Fruit fly (Drosophila melanogaster): ENCODE data around the gene skl.
A peak's percentile ranks its signal among the peaks of the same experiment; 100 is the strongest.

skl gene

dm6 chr3L:18401884-18402627 lies 37.7 kb downstream of the skl start (continued):
- TF ChIP-seq CG10274 (GFP tag; optimal IDR thresholded peaks at IDR 0.05) = peak; percentile 71
- peak in 1 of 2 experiments; percentile 74 for TF ChIP-seq Pdp1 (GFP tag; optimal IDR thresholded peaks at IDR 0.05)
- TF ChIP-seq ase (GFP tag; IDR thresholded peaks at IDR 0.05) = no peak
- no peak for TF ChIP-seq CG15514 (GFP tag; optimal IDR thresholded peaks at IDR 0.05)
- no peak for TF ChIP-seq Neu2 (GFP tag; optimal IDR thresholded peaks at IDR 0.05; ENCODE audit: borderline replicate concordance)
- TF ChIP-seq nerfin-2 (GFP tag; IDR thresholded peaks at IDR 0.05; ENCODE audit: partially characterized antibody) = no peak
- peak; percentile 66; the same call in 1 of the 3 replicates for TF ChIP-seq CG2199 (GFP tag; IDR thresholded peaks at IDR 0.05)
- TF ChIP-seq Med (GFP tag) = peak; percentile 84

dm6 chr3L:18400010-18400470 lies 39.7 kb downstream of the skl start:
- 0 out of 3 replicates have a peak, but pooled peaks have one; percentile 30 for TF ChIP-seq zen2 (GFP tag; IDR thresholded peaks at IDR 0.05; ENCODE audit: partially characterized antibody)
- TF ChIP-seq D19A (tag; optimal IDR thresholded peaks at IDR 0.05) = peak; percentile 40
- TF ChIP-seq slou (GFP tag; optimal IDR thresholded peaks at IDR 0.05) = no peak
- TF ChIP-seq hth (optimal IDR thresholded peaks at IDR 0.05) = no peak
- peak; percentile 63 for TF ChIP-seq Jarid2 (GFP tag; optimal IDR thresholded peaks at IDR 0.05)
- TF ChIP-seq CG6854 (GFP tag; optimal IDR thresholded peaks at IDR 0.05) = no peak
- TF ChIP-seq Nf-YC (tag; optimal IDR thresholded peaks at IDR 0.05) = peak; percentile 98
- no peak for TF ChIP-seq CG7928 (GFP tag; optimal IDR thresholded peaks at IDR 0.05)
- TF ChIP-seq sens-2 (GFP tag; IDR thresholded peaks at IDR 0.05) = no peak
- no peak for TF ChIP-seq ase (GFP tag; IDR thresholded peaks at IDR 0.05)
- no peak for TF ChIP-seq CG15601 (tag; optimal IDR thresholded peaks at IDR 0.05)
- TF ChIP-seq Deaf1 (tag; optimal IDR thresholded peaks at IDR 0.05) = peak; percentile 86
- TF ChIP-seq CG10565 (GFP tag; optimal IDR thresholded peaks at IDR 0.05) = no peak
- TF ChIP-seq pan (optimal IDR thresholded peaks at IDR 0.05) = no peak
- no peak for TF ChIP-seq pan (GFP tag; optimal IDR thresholded peaks at IDR 0.05 in 1 of 2, IDR thresholded peaks at IDR 0.05 in 1 of 2)
- TF ChIP-seq lmd (GFP tag; IDR thresholded peaks at IDR 0.05) = no peak
- peak; percentile 3 for TF ChIP-seq twi (tag; optimal IDR thresholded peaks at IDR 0.05)
- peak; percentile 14 for TF ChIP-seq CG8924 (tag; optimal IDR thresholded peaks at IDR 0.05)
- peak; percentile 97 for TF ChIP-seq CG2199 (GFP tag; IDR thresholded peaks at IDR 0.05)
- no peak for TF ChIP-seq bcd (GFP tag; optimal IDR thresholded peaks at IDR 0.05)
- no peak for TF ChIP-seq gcm (GFP tag; optimal IDR thresholded peaks at IDR 0.05)
- TF ChIP-seq CG9609 (GFP tag; optimal IDR thresholded peaks at IDR 0.05) = no peak
- TF ChIP-seq hb (GFP tag; IDR thresholded peaks at IDR 0.05; ENCODE audit: partially characterized antibody) = no peak
- no peak for TF ChIP-seq E2f2 (GFP tag; IDR thresholded peaks at IDR 0.05)
- TF ChIP-seq z (GFP tag; IDR thresholded peaks at IDR 0.05) = peak; percentile 80
- no peak for TF ChIP-seq CG2120 (GFP tag; optimal IDR thresholded peaks at IDR 0.05)
- TF ChIP-seq Nf-YB (GFP tag; optimal IDR thresholded peaks at IDR 0.05) = peak; percentile 98
- peak; percentile 29 for TF ChIP-seq oc (tag; optimal IDR thresholded peaks at IDR 0.05)
- no peak for TF ChIP-seq Abd-B (GFP tag; optimal IDR thresholded peaks at IDR 0.05)
- no peak for TF ChIP-seq Dad (GFP tag; optimal IDR thresholded peaks at IDR 0.05)
- TF ChIP-seq fd3F (GFP tag; optimal IDR thresholded peaks at IDR 0.05) = no peak
- TF ChIP-seq ato (GFP tag; IDR thresholded peaks at IDR 0.05; ENCODE audit: partially characterized antibody) = no peak
- no peak for TF ChIP-seq CG6689 (GFP tag; IDR thresholded peaks at IDR 0.05)
- TF ChIP-seq jing (GFP tag; optimal IDR thresholded peaks at IDR 0.05) = peak; percentile 2
- no peak for TF ChIP-seq tx (GFP tag; optimal IDR thresholded peaks at IDR 0.05)
- TF ChIP-seq Bteb2 (GFP tag; optimal IDR thresholded peaks at IDR 0.05) = no peak
- no peak for TF ChIP-seq Dref (GFP tag; IDR thresholded peaks at IDR 0.05)
- TF ChIP-seq sens (GFP tag) = peak; percentile 79
- TF ChIP-seq CG13894 (tag; optimal IDR thresholded peaks at IDR 0.05) = peak; percentile 69
- TF ChIP-seq CG4282 (GFP tag; optimal IDR thresholded peaks at IDR 0.05) = no peak
- peak; percentile 69 for TF ChIP-seq sqz (GFP tag; optimal IDR thresholded peaks at IDR 0.05)
- no peak for TF ChIP-seq Meics (GFP tag; optimal IDR thresholded peaks at IDR 0.05)

Data from whole organism, embryonic.